Fruit fly (Drosophila melanogaster) S2 (cell line): Measurements from ENCODE around the gene Pss.

ENCODE experiments used
- CG8478 ChIP-seq: fragments of >200 bp; optimal IDR thresholded peaks from 2 replicates; lab custom pipeline; 2018
- CTCF ChIP-seq, 2 experiments: fragments of >200 bp; optimal IDR thresholded peaks; 2 replicates each; lab custom pipeline; 2018

Pss gene

DNA sequence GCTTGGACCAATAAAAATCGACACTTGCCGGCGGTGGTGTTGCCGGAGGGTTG, at the start of gene Pss:
TSS of gene Pss (minus strand) at position 32 of the 53 bp plus-strand sequence.
- no peak for TF ChIP-seq CTCF (optimal IDR thresholded peaks at IDR 0.05; lab: Kevin White, UChicago)
- no peak for TF ChIP-seq CG8478 (lab: Kevin White, UChicago)

DNA sequence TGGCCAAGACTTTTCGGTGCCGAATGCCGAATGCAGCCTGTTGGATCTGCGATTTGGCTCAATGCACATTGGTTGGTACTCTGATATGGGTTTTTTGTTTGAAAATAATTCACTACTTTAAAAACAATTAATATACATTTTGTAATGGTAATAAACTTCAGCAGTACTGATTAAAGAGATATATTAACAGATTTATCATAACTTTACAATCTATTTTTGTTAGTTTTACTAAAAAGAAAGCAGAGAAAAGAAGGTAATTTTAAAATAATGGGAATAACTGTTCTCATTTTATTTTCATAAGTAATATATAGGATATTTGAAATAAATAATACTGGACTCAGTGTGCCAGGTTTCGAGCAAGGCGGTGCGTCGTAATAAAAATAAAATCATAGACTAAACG, 44.2 kb upstream of the Pss start:
- TF ChIP-seq CTCF (optimal IDR thresholded peaks at IDR 0.05; lab: Kevin White, UChicago) (no peak), CG8478 (lab: Kevin White, UChicago) (no peak)

DNA sequence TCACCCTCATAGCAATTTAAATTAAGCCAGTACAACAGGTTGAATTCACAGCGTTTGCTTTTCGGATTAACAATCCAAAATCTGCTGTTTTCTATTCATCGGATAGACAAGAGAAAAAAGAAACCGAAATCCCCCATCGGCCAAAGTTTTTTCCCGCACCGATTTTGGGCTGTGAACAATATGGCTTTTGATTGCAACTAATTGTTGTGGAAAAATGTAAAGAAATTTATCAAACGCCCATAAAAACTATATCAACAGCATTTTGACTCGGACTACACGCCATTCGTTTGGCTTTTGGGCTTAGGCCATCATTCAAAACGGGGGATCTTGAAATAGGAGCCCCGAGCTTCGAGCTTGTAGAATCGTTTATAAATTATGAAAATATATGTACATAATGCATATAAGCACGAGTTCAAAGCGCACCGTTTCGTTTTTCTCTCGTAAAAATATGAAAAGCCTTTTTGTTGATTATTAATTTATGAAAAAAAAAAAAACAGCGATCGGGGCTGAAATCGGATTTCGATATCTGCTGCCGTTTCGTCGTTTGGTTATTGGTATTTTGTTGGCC, 39.7 kb upstream of the Pss start:
- no peak for TF ChIP-seq CG8478 (lab: Kevin White, UChicago)
- TF ChIP-seq CTCF (optimal IDR thresholded peaks at IDR 0.05; lab: Kevin White, UChicago): no peak

DNA sequence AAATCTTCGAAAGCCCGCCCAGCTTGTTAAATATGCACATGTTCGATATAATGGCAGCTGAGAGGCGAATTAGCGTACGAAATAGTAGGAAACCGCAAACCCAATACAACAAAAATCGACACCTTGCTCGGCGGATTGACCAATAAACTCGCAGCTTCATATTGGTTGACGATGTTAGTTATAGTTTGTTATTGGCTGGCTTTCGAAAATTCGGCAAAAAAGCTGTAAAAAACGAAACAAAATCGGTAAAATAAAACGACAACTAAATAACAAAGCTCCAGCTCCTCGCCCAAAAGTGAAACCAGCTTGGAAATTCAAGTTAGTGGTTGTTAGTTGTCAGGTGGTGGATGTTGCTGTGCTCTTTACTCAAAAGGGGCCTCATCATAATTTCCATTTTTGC, 37.8 kb upstream of the Pss start:
- TF ChIP-seq CTCF (optimal IDR thresholded peaks at IDR 0.05; lab: Kevin White, UChicago): no peak
- no peak for TF ChIP-seq CG8478 (lab: Kevin White, UChicago)

DNA sequence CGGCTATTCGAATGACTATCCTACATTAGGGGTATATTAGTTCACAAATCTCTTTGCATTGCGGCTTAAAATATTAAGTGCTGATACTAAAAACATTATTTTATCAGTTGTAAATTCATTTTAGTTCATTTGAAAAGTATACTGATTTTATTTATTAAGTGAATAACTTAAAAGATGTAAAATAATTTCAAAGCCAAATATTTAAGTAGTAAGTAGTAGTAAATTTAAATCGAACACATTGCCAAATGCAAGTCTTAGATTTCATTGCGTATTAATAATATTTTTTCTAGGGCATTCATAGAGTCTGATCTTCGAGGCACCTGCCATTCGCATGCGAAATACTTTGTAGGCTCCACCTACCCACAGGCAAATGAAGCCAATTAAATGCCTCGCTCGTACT, 36.7 kb upstream of the Pss start:
- no peak for TF ChIP-seq CG8478 (lab: Kevin White, UChicago)
- TF ChIP-seq CTCF (optimal IDR thresholded peaks at IDR 0.05; lab: Kevin White, UChicago): no peak

DNA sequence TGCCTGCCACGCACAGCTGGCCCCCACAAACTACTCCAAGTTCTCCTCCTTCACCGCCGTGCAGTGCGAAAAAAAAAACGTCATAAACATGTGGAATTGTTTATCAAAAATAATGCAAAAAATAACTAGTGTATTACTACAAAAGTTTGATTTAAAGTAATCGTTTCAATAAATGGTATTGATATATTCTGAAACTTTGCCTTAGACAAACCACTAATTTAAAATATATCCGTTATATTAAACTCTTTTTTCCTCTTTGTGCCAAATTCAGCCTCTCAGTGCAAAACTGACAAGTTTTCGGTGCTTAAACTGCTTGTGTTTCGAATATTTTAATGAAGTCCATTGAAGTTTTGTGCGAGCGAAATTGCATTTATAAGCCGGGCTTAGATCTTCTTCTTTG, 31.1 kb upstream of the Pss start:
- TF ChIP-seq CG8478 (lab: Kevin White, UChicago): no peak
- no peak for TF ChIP-seq CTCF (optimal IDR thresholded peaks at IDR 0.05; lab: Kevin White, UChicago)

DNA sequence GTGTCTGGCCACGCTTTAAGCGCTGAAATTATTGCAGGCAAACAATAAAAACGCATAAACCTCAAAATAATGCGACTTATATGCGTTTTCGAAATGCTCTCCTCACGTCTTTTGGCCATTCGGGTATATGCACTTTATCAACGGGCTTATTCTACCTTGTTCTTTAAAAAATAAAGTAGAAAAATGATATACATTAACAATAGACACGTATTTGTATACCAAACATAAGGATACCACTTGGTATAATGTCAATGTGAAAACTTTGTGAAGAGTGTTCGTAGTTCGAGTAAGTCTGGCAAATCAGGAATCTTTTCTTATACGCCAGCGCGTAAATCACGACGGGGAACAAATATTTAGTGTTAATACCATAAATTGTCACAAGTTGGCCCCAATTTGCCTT, 30.4 kb upstream of the Pss start:
- TF ChIP-seq CTCF (optimal IDR thresholded peaks at IDR 0.05; lab: Kevin White, UChicago) (no peak), CG8478 (lab: Kevin White, UChicago) (no peak)

DNA sequence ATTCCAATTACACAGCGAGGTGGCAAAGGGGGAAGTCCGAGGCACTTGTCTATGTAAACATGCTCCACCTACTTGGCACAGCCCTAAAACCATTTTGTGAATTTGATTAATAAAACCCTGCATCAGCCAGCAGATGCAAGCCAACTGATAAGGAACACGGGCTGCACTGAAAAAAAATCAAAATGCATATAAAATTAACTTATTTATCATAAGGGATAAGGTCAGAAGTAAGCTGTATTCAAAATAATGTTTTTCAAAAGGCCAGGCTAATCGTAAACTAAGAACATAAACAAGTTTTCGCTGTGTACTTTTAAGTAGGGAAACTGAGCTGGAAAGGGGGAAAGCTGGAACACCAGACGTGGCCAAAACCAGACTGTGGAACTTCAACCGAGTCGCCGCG, 25.9 kb upstream of the Pss start:
- no peak for TF ChIP-seq CTCF (optimal IDR thresholded peaks at IDR 0.05; lab: Kevin White, UChicago)
- TF ChIP-seq CG8478 (lab: Kevin White, UChicago): no peak

DNA sequence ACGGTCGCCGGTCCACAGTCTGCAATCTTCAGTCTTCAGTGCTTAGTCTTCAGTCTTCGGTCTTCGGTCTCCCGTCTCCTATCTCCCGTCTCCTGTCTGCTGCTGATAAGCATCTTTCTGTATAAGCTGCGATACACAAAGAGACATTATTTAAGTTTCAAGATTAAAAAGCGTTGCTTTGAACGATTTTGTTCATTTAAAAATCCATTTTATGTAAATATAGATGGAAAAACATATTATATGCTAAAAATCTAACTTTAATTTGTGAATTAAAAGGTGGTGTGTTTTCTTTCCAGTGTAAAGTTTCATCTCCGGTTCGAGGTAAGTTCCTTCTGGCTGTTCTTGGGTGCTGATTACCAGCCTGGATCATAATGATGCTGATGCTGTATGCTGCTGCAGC, 23.4 kb upstream of the Pss start:
- TF ChIP-seq CG8478 (lab: Kevin White, UChicago) (no peak), CTCF (optimal IDR thresholded peaks at IDR 0.05; lab: Kevin White, UChicago) (no peak)

DNA sequence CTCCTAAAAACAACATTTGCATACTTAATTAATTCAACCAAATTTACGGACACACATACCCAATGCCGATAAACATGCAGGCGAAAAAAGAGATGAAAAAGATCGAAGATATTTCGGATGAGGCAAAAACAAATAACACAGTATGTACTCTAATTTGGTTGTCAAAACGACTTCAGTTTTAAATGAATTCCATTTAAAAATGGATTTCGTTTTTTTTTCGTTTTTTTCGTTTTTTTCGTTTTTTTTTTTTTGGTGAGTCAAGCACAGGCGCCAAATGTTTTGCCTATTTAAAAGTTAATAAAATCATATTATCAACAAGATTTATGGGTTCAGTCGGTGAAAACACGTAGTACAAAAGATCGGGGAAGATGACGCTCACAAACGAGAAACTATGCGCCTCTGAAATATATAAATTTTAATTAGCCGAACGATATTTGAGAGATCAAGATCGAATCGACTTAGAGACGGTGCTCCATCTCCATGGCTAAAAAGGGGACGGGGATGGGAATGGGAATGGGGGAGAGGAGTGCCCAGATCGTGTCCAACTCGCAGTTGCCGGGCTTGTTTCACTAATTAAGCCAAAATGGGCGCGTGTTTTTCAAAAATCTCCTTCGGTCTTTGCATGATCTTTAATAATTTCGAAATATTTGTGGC, 22.4 kb upstream of the Pss start:
- TF ChIP-seq CG8478 (lab: Kevin White, UChicago) (no peak), CTCF (optimal IDR thresholded peaks at IDR 0.05; lab: Kevin White, UChicago) (no peak)

DNA sequence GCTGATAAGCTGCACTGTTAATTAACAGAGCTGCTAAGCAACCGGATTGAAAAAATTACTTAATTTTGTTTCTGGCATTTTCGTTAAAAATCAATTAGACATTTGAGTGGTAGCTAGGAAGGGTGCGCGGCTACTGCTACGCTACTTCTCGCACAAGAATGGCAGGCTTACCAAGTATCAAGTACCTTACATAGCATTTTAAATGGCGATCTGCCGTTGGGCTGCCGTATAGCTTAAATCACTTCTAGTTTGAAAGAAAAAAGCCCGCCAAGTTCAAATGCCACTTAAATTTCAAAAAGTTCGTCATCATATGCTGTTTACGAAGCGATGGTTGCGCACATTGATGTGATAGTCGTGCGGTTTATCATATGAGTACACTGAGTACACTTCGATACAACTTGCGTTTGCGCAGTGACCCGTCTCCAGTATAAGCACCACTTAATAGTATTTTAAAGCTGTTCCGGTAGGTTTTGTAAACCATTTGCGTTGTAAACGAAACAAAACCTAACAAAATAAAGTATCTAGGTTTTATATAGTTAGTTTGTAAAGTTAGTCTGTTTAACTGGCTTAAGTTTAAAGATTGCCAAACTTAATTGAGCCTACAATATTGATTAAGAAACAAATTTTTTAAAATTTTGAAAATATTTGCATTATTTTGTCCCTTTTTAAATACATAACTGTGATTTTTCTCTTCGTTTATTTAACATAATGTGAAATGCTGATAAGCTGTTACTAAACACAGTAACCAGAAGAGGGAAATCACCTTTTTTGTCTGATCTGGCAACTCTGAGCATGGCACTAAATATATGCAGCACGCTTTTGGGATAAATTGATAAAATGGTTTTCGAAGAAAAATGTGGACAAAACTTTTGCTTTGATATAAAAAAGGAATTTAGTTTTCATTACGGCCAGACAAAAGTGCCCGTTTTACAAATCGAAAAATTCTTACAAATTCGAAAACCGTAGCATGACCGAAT, 15.3 kb upstream of the Pss start:
- TF ChIP-seq CG8478 (lab: Kevin White, UChicago) (no peak), CTCF (optimal IDR thresholded peaks at IDR 0.05; lab: Kevin White, UChicago) (peak in 1 of 2 experiments; percentile 62)

DNA sequence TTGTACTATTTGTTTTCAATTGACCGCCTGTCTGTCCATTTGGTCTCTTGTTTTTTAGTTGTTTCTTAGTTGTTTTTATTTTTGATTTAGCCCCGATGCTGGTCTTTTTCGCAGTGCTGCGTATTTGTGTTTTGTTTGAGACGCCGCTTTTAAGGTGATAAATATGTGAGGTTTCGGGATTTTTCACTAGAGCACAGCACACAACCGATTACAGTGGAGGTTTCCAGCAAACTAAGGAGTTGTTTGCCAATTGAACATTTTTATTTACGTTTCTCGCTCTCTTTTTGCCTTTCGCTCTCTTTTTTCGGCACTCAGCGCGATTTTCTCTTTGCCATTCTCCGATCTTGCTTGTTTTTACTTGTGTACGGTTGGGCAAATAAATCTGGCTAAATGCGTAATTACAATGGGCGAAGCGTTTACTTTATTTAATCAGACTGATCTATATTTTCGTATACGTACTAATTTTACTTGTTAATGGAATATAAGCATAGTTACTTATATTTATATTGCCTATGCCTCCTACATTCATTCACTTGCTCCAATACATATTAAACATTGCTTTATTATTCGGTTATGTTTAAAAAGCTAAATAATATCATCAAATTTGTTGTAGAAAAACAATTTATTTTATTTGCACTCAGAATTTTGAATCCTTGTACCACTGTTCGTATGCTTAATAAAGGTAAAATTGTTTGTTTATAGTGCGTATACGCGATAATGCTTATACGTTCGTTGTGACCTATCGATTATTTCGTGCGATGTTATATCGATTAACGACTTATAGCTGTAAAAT, 14.4 kb upstream of the Pss start, which contains the start of gene Rcd2:
TSS of gene Rcd2 (minus strand) at position 236 of the 793 bp plus-strand sequence.
- TF ChIP-seq CTCF (optimal IDR thresholded peaks at IDR 0.05; lab: Kevin White, UChicago) (no peak), CG8478 (lab: Kevin White, UChicago) (no peak)

DNA sequence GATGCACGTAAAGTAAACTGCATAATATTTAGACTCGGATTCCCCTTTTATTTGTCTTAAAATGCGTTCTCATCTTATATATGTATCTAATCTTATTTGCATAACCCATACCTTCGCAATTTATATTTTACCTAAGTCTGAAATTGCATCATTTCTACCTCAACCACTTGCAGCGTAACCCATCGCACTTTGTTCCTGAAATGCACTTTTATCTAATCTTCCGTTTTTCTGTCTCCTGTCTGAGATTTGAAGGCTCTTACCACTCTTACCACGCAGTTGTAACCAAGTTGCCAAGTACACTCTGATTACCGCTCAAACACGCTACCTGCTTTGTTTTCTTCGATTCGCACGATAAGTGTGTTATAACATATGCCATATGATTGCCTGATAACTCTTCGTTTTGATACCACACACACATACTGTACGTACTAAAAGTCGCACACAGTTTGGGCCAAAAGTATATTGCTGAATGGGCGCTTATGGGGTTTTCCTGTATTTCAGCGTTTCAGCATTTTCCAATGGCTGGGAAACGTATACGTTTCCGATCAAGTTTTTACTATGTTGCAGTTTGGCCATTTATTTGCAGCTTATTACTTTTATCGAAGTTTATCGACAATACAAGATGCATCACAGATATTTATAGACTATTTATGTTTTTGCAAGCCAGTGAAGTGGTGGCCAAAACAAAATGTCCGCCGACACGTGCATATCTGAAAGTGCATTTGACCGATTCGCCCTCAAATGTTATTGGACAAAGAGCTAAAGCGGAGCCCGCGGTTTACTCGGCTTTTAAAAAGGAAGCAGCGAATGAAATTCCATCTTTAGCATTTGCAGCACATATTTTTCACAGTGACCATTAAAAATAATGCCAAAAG, 13.4 kb upstream of the Pss start:
- TF ChIP-seq CTCF (optimal IDR thresholded peaks at IDR 0.05; lab: Kevin White, UChicago) (no peak), CG8478 (lab: Kevin White, UChicago) (no peak)

DNA sequence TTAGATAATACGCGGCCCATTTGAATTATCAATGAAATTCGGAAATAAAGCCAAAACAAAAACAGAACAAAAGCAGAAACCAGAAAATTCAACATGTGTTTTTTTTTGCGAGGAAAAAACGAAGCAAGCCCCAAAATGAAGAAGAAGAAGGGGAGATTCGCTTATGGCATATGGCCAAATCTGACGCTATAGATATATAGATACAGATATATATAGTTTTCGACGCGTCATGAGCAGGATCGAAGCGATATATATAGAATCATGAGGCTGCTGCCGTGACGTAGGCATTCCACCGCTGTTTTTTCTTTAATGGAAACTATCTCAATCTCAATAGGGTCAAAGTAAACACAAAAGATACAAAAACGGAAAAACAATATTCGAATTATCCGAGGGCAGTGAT, 12.5 kb upstream of the Pss start:
- TF ChIP-seq CTCF (optimal IDR thresholded peaks at IDR 0.05; lab: Kevin White, UChicago): no peak
- no peak for TF ChIP-seq CG8478 (lab: Kevin White, UChicago)
